Worm (Caenorhabditis elegans) whole organism, mixed stage, embryonic: ENCODE results near the gene nhr-25.

Experiments
- blmp-1 ChIP-seq: fragments of 150-350 bp; optimal IDR thresholded peaks from 2 replicates; lab custom pipeline; 2014; ENCODE audit warnings: missing biosample characterization, missing genetic modification characterization
- ceh-43 ChIP-seq: fragments of 200-800 bp; sonication (Bioruptor generic); optimal IDR thresholded peaks from 2 replicates; lab custom pipeline; 2018; ENCODE audit warnings: mild to moderate bottlenecking, missing genetic modification characterization, moderate library complexity, missing compliant biosample characterization
- lin-13 ChIP-seq: fragments of 150-350 bp; optimal IDR thresholded peaks from 2 replicates; lab custom pipeline; 2014; ENCODE audit warnings: missing biosample characterization, missing genetic modification characterization
- lsy-2 ChIP-seq: fragments of 150-350 bp; optimal IDR thresholded peaks from 2 replicates; lab custom pipeline; 2014; ENCODE audit warnings: missing biosample characterization, missing genetic modification characterization
- nhr-12 ChIP-seq: fragments of 150-350 bp; optimal IDR thresholded peaks from 2 replicates; lab custom pipeline; 2014; ENCODE audit warnings: missing biosample characterization, missing genetic modification characterization
- nhr-76 ChIP-seq: sonication (generic microtip); optimal IDR thresholded peaks from 2 replicates; lab custom pipeline; 2017; ENCODE audit warnings: missing biosample characterization, missing genetic modification characterization
- pha-4 ChIP-seq: fragments of 150-350 bp; optimal IDR thresholded peaks from 2 replicates; lab custom pipeline; 2018; ENCODE audit warnings: missing biosample characterization, missing genetic modification reagents, missing genetic modification characterization
- sem-2 ChIP-seq: fragments of 200-800 bp; sonication (Bioruptor generic); optimal IDR thresholded peaks from 2 replicates; lab custom pipeline; 2018; ENCODE audit warnings: mild to moderate bottlenecking, missing genetic modification characterization, missing compliant biosample characterization
- tbx-8 ChIP-seq: fragments of 200-800 bp; sonication (Bioruptor generic); optimal IDR thresholded peaks from 2 replicates; lab custom pipeline; 2018; ENCODE audit warnings: mild to moderate bottlenecking, missing genetic modification characterization, moderate library complexity, missing compliant biosample characterization
- unc-120 ChIP-seq: sonication (generic microtip); optimal IDR thresholded peaks from 2 replicates; lab custom pipeline; 2017; ENCODE audit warnings: missing genetic modification characterization, missing compliant biosample characterization; ENCODE audit not compliant: poor library complexity, severe bottlenecking
- unc-39 ChIP-seq: fragments of 150-350 bp; optimal IDR thresholded peaks from 2 replicates; lab custom pipeline; 2014; ENCODE audit warnings: missing biosample characterization, missing genetic modification characterization
- unc-62 ChIP-seq: fragments of 150-350 bp; optimal IDR thresholded peaks from 2 replicates; lab custom pipeline; 2014; ENCODE audit warnings: missing biosample characterization, missing genetic modification reagents, missing genetic modification characterization
- zip-8 ChIP-seq: fragments of 150-350 bp; optimal IDR thresholded peaks from 2 replicates; lab custom pipeline; 2014; ENCODE audit warnings: missing biosample characterization, missing genetic modification characterization
- ztf-11 ChIP-seq: fragments of 150-350 bp; optimal IDR thresholded peaks from 2 replicates; lab custom pipeline; 2014; ENCODE audit warnings: missing biosample characterization, missing genetic modification characterization

DNA sequence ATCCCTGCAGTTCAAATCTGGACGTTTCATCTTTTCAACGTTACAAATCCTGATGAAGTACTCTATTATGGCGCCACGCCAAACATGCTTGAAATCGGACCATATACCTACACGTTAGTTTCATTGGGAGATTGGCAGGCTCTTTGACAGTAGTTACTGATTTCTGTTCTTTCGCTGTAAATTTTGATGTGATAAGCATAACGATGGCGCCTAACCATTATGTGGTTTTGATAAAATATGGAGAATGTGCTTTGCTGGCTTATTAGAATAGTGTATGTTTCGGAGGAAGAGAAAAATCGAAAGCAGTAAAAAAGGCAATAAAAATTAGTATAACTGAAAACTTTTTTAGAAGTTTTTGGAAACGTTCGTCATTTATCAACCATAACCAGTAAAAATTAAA lies 25.6 kb upstream of the nhr-25 start:
- TF ChIP-seq unc-120 (tag; lab: Kevin White, UChicago): no peak
- no peak for TF ChIP-seq sem-2 (GFP tag; lab: Kevin White, UChicago)
- TF ChIP-seq unc-62 (GFP tag; lab: Kevin White, UChicago): no peak
- no peak for TF ChIP-seq unc-39 (tag; lab: Kevin White, UChicago)
- TF ChIP-seq tbx-8: no peak
- TF ChIP-seq blmp-1 (tag; lab: Kevin White, UChicago): no peak
- TF ChIP-seq ceh-43 (GFP tag; lab: Kevin White, UChicago): no peak
- no peak for TF ChIP-seq pha-4 (tag; lab: Kevin White, UChicago)
- no peak for TF ChIP-seq nhr-12 (tag; lab: Kevin White, UChicago)
- TF ChIP-seq zip-8: no peak
- TF ChIP-seq lsy-2: no peak
- no peak for TF ChIP-seq nhr-76 (tag; lab: Kevin White, UChicago)
- no peak for TF ChIP-seq ztf-11 (tag; lab: Kevin White, UChicago)
- TF ChIP-seq lin-13 (tag; lab: Kevin White, UChicago): no peak
